Worm (Caenorhabditis elegans) whole organism, midembryonic: ENCODE results near the gene ceh-38.

Experiments used
- T22C8.4 ChIP-seq: fragments of 200-800 bp; sonication (Bioruptor generic); IDR thresholded peaks from 2 replicates; pipeline ENCODE4 v1.3.6; 2022; ENCODE audit warnings: missing genetic modification characterization, missing compliant biosample characterization
- cog-1 ChIP-seq: sonication (generic microtip); optimal IDR thresholded peaks from 2 replicates; lab custom pipeline; 2016; ENCODE audit warnings: missing genetic modification characterization, missing compliant biosample characterization
- flt-1 ChIP-seq: fragments of 200-800 bp; sonication (Bioruptor generic); IDR thresholded peaks from 2 replicates; pipeline ENCODE4 v1.3.6; 2022; ENCODE audit warnings: missing genetic modification characterization, missing compliant biosample characterization
- ref-1 ChIP-seq: fragments of 200-800 bp; sonication (Bioruptor generic); conservative IDR thresholded peaks from 2 replicates; pipeline ENCODE4 v1.3.6; 2022; ENCODE audit warnings: missing genetic modification reagents, missing genetic modification characterization, missing compliant biosample characterization
- ztf-23 ChIP-seq: fragments of 200-800 bp; sonication (Bioruptor generic); IDR thresholded peaks from 2 replicates; pipeline ENCODE4 v1.3.6; 2022; ENCODE audit warnings: missing genetic modification reagents, missing genetic modification characterization, missing compliant biosample characterization
- ztf-29 ChIP-seq: fragments of 200-800 bp; sonication (Bioruptor generic); IDR thresholded peaks from 2 replicates; pipeline ENCODE4 v1.3.6; 2022; ENCODE audit warnings: missing genetic modification reagents, missing genetic modification characterization, missing compliant biosample characterization

ce11 chrII:6923792-6924191 lies 27.5 kb upstream of the ceh-38 start:
- TF ChIP-seq flt-1 (GFP tag; lab: Robert Waterston, UW) (no peak), ztf-29 (no peak), cog-1 (tag; lab: Kevin White, UChicago) (no peak), ztf-23 (GFP tag; lab: Robert Waterston, UW) (no peak), ref-1 (GFP tag; lab: Robert Waterston, UW) (no peak), T22C8.4 (no peak)
